Fruit fly (Drosophila melanogaster) whole organism, wandering third instar larva: ENCODE data around the gene Rsph1.

ENCODE experiments used
- Abd-B ChIP-seq: fragments of >200 bp; optimal IDR thresholded peaks from 2 replicates; lab custom pipeline; 2017; ENCODE audit warnings: missing biosample characterization, missing genetic modification characterization
- CG32264 ChIP-seq: fragments of 200-800 bp; sonication (Bioruptor generic); optimal IDR thresholded peaks from 2 replicates; lab custom pipeline; 2016; ENCODE audit warnings: missing biosample characterization, missing genetic modification characterization
- CrebA ChIP-seq: fragments of 200-800 bp; sonication (Bioruptor generic); optimal IDR thresholded peaks from 2 replicates; lab custom pipeline; 2016; ENCODE audit warnings: missing biosample characterization, mild to moderate bottlenecking, missing genetic modification characterization, borderline replicate concordance
- Hr83 ChIP-seq: fragments of 200-300 bp; sonication (Bioruptor generic); optimal IDR thresholded peaks from 2 replicates; lab custom pipeline; 2016; ENCODE audit warnings: missing biosample characterization, mild to moderate bottlenecking, missing genetic modification characterization, moderate library complexity; ENCODE audit not compliant: poor library complexity, severe bottlenecking
- ey ChIP-seq: fragments of 200-800 bp; sonication (Bioruptor generic); optimal IDR thresholded peaks from 2 replicates; lab custom pipeline; 2016; ENCODE audit warnings: missing biosample characterization, missing genetic modification characterization
- foxo ChIP-seq, 2 experiments: fragments of 200-800 bp; sonication (Bioruptor generic); optimal IDR thresholded peaks; 2 replicates in 1 of 2; 3 replicates in 1 of 2; lab custom pipeline; 2016 to 2017; ENCODE audit warnings: missing biosample characterization in 2 of 2, missing genetic modification characterization in 2 of 2
- fru ChIP-seq: fragments of 200-800 bp; sonication (Bioruptor generic); optimal IDR thresholded peaks from 3 replicates; lab custom pipeline; 2016; ENCODE audit warnings: missing biosample characterization, mild to moderate bottlenecking, missing genetic modification characterization
- h ChIP-seq: fragments of 200-800 bp; sonication (Bioruptor generic); optimal IDR thresholded peaks from 3 replicates; lab custom pipeline; 2016; ENCODE audit warnings: missing biosample characterization, mild to moderate bottlenecking, missing genetic modification characterization
- pan ChIP-seq: fragments of >200 bp; optimal IDR thresholded peaks from 2 replicates; lab custom pipeline; 2017
- psq ChIP-seq: fragments of 200-800 bp; sonication (Bioruptor generic); optimal IDR thresholded peaks from 3 replicates; lab custom pipeline; 2017; ENCODE audit warnings: missing biosample characterization, mild to moderate bottlenecking, missing genetic modification characterization, moderate library complexity
- sage ChIP-seq: fragments of 200-800 bp; sonication (Bioruptor generic); optimal IDR thresholded peaks from 2 replicates; lab custom pipeline; 2016; ENCODE audit warnings: missing biosample characterization, mild to moderate bottlenecking, missing genetic modification characterization

- TF ChIP-seq CrebA (GFP tag; lab: Kevin White, UChicago) (no peak), pan (lab: Kevin White, UChicago) (no peak), CG32264 (GFP tag; lab: Kevin White, UChicago) (no peak), psq (GFP tag; lab: Kevin White, UChicago) (no peak), Hr83 (GFP tag; lab: Kevin White, UChicago) (no peak), sage (GFP tag; lab: Kevin White, UChicago) (no peak), h (GFP tag; lab: Kevin White, UChicago) (no peak), Abd-B (GFP tag; lab: Kevin White, UChicago) (no peak), fru (no peak), ey (GFP tag; lab: Kevin White, UChicago) (no peak), foxo (GFP tag; optimal IDR thresholded peaks at IDR 0.05; lab: Kevin White, UChicago) (no peak)
These were observed 20.9 kb downstream of the Rsph1 start for dm6 chr2L:13204151-13204550.
